Worm (Caenorhabditis elegans) whole organism, young adult: ENCODE results near the gene bris-1.

Source experiments
- athp-1 ChIP-seq: sonication (generic microtip); optimal IDR thresholded peaks from 2 replicates; lab custom pipeline; 2017; ENCODE audit warnings: mild to moderate bottlenecking, missing genetic modification characterization, missing compliant biosample characterization
- cebp-1 ChIP-seq, 2 experiments: fragments of 200-800 bp in 1 of 2; sonication (Bioruptor generic) in 1 of 2; sonication (generic microtip) in 1 of 2; IDR thresholded peaks in 1 of 2; optimal IDR thresholded peaks in 1 of 2; 2 replicates each; pipeline versions ENCODE4 v1.3.6 to Lab custom; 2017 to 2022; ENCODE audit warnings: missing compliant biosample characterization in 2 of 2, missing genetic modification characterization in 2 of 2, mild to moderate bottlenecking in 1 of 2, missing genetic modification reagents in 1 of 2, moderate library complexity in 1 of 2
- efl-1 ChIP-seq: fragments of 150-350 bp; optimal IDR thresholded peaks from 2 replicates; lab custom pipeline; 2014; ENCODE audit warnings: missing biosample characterization, missing genetic modification reagents, missing genetic modification characterization
- ets-4 ChIP-seq: fragments of 200-800 bp; sonication (Bioruptor generic); optimal IDR thresholded peaks from 2 replicates; lab custom pipeline; 2018; ENCODE audit warnings: mild to moderate bottlenecking, missing genetic modification characterization, missing compliant biosample characterization
- hmg-1.2 ChIP-seq: fragments of 200-800 bp; sonication (Bioruptor generic); IDR thresholded peaks from 2 replicates; pipeline ENCODE4 v1.3.6; 2022; ENCODE audit warnings: missing genetic modification reagents, missing genetic modification characterization, missing compliant biosample characterization
- hmg-20 ChIP-seq: fragments of 200-800 bp; sonication (Bioruptor generic); IDR thresholded peaks from 2 replicates; pipeline ENCODE4 v1.3.6; 2022; ENCODE audit warnings: missing genetic modification reagents, missing genetic modification characterization, missing compliant biosample characterization
- madf-8 ChIP-seq: fragments of 200-800 bp; sonication (Bioruptor generic); conservative IDR thresholded peaks from 2 replicates; pipeline ENCODE4 v1.3.6; 2022; ENCODE audit warnings: missing genetic modification reagents, missing genetic modification characterization, missing compliant biosample characterization
- mcd-1 ChIP-seq: fragments of 200-800 bp; sonication (Bioruptor generic); IDR thresholded peaks from 2 replicates; pipeline ENCODE4 v1.3.6; 2022; ENCODE audit warnings: missing genetic modification reagents, missing genetic modification characterization, missing compliant biosample characterization
- sea-2 ChIP-seq: fragments of 200-800 bp; sonication (Bioruptor generic); IDR thresholded peaks from 2 replicates; pipeline ENCODE4 v1.3.6; 2022; ENCODE audit warnings: missing genetic modification characterization, missing compliant biosample characterization
- snpc-4 ChIP-seq, 5 experiments: fragments of 150-350 bp in 1 of 5; sonication (generic microtip) in 4 of 5; optimal IDR thresholded peaks; 2 replicates each; lab custom pipeline; 2014 to 2018; ENCODE audit warnings: missing genetic modification characterization in 5 of 5, missing biosample characterization in 3 of 5, antibody characterized with exemption in 2 of 5, mild to moderate bottlenecking in 2 of 5, missing compliant biosample characterization in 2 of 5, missing genotype in 2 of 5, moderate library complexity in 2 of 5, missing genetic modification reagents in 1 of 5
- somi-1 ChIP-seq: fragments of 200-800 bp; sonication (Bioruptor generic); optimal IDR thresholded peaks from 2 replicates; lab custom pipeline; 2018; ENCODE audit warnings: mild to moderate bottlenecking, missing genetic modification characterization, missing compliant biosample characterization
- unc-130 ChIP-seq: sonication (generic microtip); optimal IDR thresholded peaks from 2 replicates; lab custom pipeline; 2016; ENCODE audit warnings: missing genetic modification reagents, missing genetic modification characterization, missing compliant biosample characterization
- unc-62 ChIP-seq: fragments of 150-350 bp; optimal IDR thresholded peaks from 2 replicates; lab custom pipeline; 2014; ENCODE audit warnings: missing biosample characterization, missing genetic modification reagents, missing genetic modification characterization

DNA sequence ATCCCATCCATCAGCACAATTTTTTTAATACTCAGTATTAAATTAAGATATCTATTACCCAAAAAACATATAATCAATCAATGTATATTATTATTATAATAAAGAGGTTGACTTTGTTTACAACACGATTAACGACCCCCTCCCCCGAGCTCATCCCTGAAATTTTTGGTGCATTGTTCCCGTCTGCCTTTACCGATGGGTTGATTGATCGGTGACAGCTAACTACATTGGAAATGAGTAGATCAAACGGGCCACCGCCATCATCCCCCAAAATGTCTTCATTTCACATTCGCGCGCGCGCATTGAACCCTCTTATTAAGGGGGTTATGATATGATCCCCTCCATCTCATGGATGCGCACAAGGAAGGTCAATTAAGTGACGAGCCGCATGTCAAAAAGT lies 59.3 kb downstream of the bris-1 start:
- TF ChIP-seq hmg-1.2 (GFP tag; lab: Robert Waterston, UW) = no peak
- TF ChIP-seq madf-8 (GFP tag; lab: Robert Waterston, UW) = no peak
- TF ChIP-seq snpc-4 (GFP tag; optimal IDR thresholded peaks at IDR 0.05; lab: Kevin White, UChicago) = no peak
- no peak for TF ChIP-seq snpc-4 (tag; optimal IDR thresholded peaks at IDR 0.05; lab: Kevin White, UChicago)
- TF ChIP-seq efl-1 (GFP tag; lab: Kevin White, UChicago) = no peak
- TF ChIP-seq unc-130 (GFP tag; lab: Kevin White, UChicago) = no peak
- TF ChIP-seq mcd-1 = no peak
- no peak for TF ChIP-seq hmg-20
- no peak for TF ChIP-seq sea-2 (GFP tag; lab: Robert Waterston, UW)
- no peak for TF ChIP-seq athp-1
- TF ChIP-seq unc-62 (GFP tag; lab: Kevin White, UChicago) = no peak
- no peak for TF ChIP-seq cebp-1 (GFP tag; IDR thresholded peaks at IDR 0.05; lab: Robert Waterston, UW)
- no peak for TF ChIP-seq cebp-1 (tag; optimal IDR thresholded peaks at IDR 0.05; lab: Kevin White, UChicago)
- TF ChIP-seq ets-4 (GFP tag; lab: Kevin White, UChicago) = no peak
- no peak for TF ChIP-seq somi-1 (GFP tag; lab: Kevin White, UChicago)
